Fruit fly (Drosophila melanogaster) whole organism, pupa: ENCODE results near the gene alpha-Est8.

Source experiments
- CG10348 ChIP-seq: fragments of 200-800 bp; sonication (Bioruptor generic); IDR thresholded peaks from 2 replicates; pipeline ENCODE4 v1.3.6; 2022; ENCODE audit warnings: missing biosample characterization, missing genetic modification characterization
- CG13204 ChIP-seq: fragments of 200-800 bp; sonication (Bioruptor generic); optimal IDR thresholded peaks from 2 replicates; lab custom pipeline; 2018; ENCODE audit warnings: missing biosample characterization, mild to moderate bottlenecking, missing genetic modification characterization, moderate library complexity
- CG14655 ChIP-seq: fragments of 200-800 bp; sonication (Bioruptor generic); optimal IDR thresholded peaks from 3 replicates; lab custom pipeline; 2017; ENCODE audit warnings: mild to moderate bottlenecking, missing biosample characterization, missing genetic modification reagents, missing genetic modification characterization
- CG15710 ChIP-seq: fragments of 200-800 bp; sonication (Bioruptor generic); optimal IDR thresholded peaks from 2 replicates; lab custom pipeline; 2018; ENCODE audit warnings: missing biosample characterization, mild to moderate bottlenecking, missing genetic modification characterization, moderate library complexity
- CG17806 ChIP-seq: fragments of 200-800 bp; sonication (Bioruptor generic); optimal IDR thresholded peaks from 2 replicates; lab custom pipeline; 2018; ENCODE audit warnings: missing biosample characterization, mild to moderate bottlenecking, missing genetic modification characterization, moderate library complexity
- CG32121 ChIP-seq: fragments of 200-800 bp; sonication (Bioruptor generic); IDR thresholded peaks from 2 replicates; pipeline ENCODE4 v1.3.6; 2022; ENCODE audit warnings: missing biosample characterization, missing genetic modification characterization
- CG34367 ChIP-seq: fragments of 200-800 bp; sonication (Bioruptor generic); optimal IDR thresholded peaks from 2 replicates; lab custom pipeline; 2018; ENCODE audit warnings: missing biosample characterization, mild to moderate bottlenecking, missing genetic modification characterization
- CG4496 ChIP-seq: fragments of 200-800 bp; sonication (Bioruptor generic); IDR thresholded peaks from 3 replicates; pipeline ENCODE4 v1.3.6; 2022; ENCODE audit warnings: missing biosample characterization, missing genetic modification characterization
- CG8159 ChIP-seq: fragments of 200-800 bp; sonication (Bioruptor generic); optimal IDR thresholded peaks from 3 replicates; lab custom pipeline; 2018; ENCODE audit warnings: missing biosample characterization, mild to moderate bottlenecking, missing genetic modification characterization, moderate library complexity
- EcR ChIP-seq: fragments of 200-800 bp; sonication (Bioruptor generic); optimal IDR thresholded peaks from 3 replicates; lab custom pipeline; 2019; ENCODE audit warnings: missing biosample characterization, missing genetic modification characterization, mild to moderate bottlenecking, moderate library complexity, missing genetic modification reagents
- Ets98B ChIP-seq: fragments of 200-800 bp; sonication (Bioruptor generic); IDR thresholded peaks from 2 replicates; pipeline ENCODE4 v1.3.6; 2022; ENCODE audit warnings: missing biosample characterization, missing genetic modification characterization
- Pif1A ChIP-seq: fragments of 200-800 bp; sonication (Bioruptor generic); optimal IDR thresholded peaks from 3 replicates; lab custom pipeline; 2016; ENCODE audit warnings: missing biosample characterization, missing genetic modification characterization
- Pif1B ChIP-seq: fragments of 200-800 bp; sonication (Bioruptor generic); optimal IDR thresholded peaks from 3 replicates; lab custom pipeline; 2016; ENCODE audit warnings: missing biosample characterization, missing genetic modification characterization
- Snoo ChIP-seq: fragments of 200-800 bp; sonication (Bioruptor generic); optimal IDR thresholded peaks from 3 replicates; lab custom pipeline; 2017; ENCODE audit warnings: missing biosample characterization, mild to moderate bottlenecking, missing genetic modification characterization, inconsistent platforms
- fd96Ca ChIP-seq: fragments of 200-800 bp; sonication (Bioruptor generic); IDR thresholded peaks from 3 replicates; pipeline ENCODE4 v1.3.6; 2022; ENCODE audit warnings: missing biosample characterization, missing genetic modification characterization
- rn ChIP-seq: fragments of 200-800 bp; sonication (Bioruptor generic); IDR thresholded peaks from 2 replicates; pipeline ENCODE4 v1.3.6; 2022; ENCODE audit warnings: missing biosample characterization, missing genetic modification characterization

The alpha-Est8 gene

DNA sequence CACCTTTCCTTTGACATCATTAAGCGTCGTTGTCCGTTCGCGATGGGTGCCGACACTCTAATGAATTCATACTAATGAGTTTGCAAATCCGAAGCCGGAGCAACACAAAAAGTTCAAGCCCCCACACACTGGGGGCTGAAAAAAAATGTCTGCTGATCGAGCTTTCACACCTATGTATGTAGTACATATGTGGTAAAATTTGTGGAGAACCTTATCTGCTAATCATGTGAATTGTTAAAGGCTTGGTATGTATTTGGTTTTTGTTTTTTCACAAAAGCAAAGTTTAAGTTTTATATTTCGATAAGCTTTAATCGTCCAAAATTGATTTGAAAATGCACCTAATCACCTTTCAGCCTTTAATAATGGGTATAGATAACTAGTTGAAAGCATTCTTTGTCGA is 20.8 kb upstream of the alpha-Est8 start, which contains the start of gene alpha-Est5:
Gene alpha-Est5 (minus strand): TSS at position 110 of the 400 bp plus-strand sequence.
- no peak for TF ChIP-seq rn (GFP tag; lab: Robert Waterston, UW)

DNA sequence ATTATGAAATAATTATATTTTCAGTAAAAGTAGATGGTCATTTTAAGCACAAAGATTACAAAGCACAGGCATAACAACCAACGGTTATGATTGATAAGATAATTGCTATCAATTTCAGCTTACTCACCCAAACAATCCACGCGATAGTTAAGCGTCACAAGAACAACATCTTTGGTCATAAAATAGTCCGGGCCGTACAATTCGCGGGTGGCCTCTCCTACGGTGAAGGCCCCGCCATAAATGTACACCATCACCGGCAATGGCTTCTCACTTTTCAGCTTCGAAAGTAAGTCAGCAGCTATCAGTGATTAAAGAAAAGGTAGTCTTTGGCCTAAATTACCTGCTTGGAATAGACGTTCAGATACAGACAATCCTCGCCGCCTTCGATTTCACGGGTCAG is 20.1 kb upstream of the alpha-Est8 start:
- no peak for TF ChIP-seq Pif1A (GFP tag; lab: Kevin White, UChicago)
- TF ChIP-seq CG8159 (tag; lab: Kevin White, UChicago) = no peak
- no peak for TF ChIP-seq Ets98B (GFP tag; lab: Robert Waterston, UW)
- TF ChIP-seq CG14655 (GFP tag; lab: Kevin White, UChicago) = no peak
- TF ChIP-seq Snoo (tag; lab: Kevin White, UChicago) = no peak
- no peak for TF ChIP-seq CG15710 (tag; lab: Kevin White, UChicago)

DNA sequence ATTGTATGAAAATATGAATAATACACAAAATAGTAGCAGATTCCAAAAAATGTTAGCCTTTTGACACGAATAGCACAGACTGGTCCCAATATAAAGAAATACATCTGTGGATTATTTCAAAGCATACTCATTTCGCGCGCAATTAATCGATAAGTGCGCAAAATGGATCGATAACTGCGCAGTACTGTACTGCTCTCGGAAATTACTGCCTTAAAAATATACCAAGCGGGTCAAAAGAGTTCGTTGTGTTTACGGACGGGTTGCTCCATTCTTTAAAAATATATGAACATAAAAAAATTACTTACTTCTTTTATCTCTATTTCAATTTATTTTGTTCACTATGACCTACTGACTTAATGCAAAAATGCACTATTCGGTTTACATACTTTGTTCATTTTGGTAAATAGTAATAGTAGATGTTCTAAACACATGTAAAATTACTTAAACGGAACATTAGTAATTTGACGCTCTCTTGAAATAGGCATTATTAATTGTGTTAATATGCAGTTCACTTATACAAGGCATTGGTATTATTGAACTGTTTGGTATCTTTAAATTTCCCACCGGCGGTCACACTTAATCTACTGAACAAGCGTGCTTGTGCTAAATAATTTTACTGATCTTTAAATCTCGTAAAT is 14.8 kb upstream of the alpha-Est8 start, which contains the start of the genes Rtnl2 and alphaTub84D:
Gene Rtnl2 (minus strand): TSS at position 58 of the 638 bp plus-strand sequence.
Gene alphaTub84D (plus strand): TSS at position 570 of the 638 bp plus-strand sequence.
- no peak for TF ChIP-seq fd96Ca (GFP tag; lab: Robert Waterston, UW)
- no peak for TF ChIP-seq CG10348

DNA sequence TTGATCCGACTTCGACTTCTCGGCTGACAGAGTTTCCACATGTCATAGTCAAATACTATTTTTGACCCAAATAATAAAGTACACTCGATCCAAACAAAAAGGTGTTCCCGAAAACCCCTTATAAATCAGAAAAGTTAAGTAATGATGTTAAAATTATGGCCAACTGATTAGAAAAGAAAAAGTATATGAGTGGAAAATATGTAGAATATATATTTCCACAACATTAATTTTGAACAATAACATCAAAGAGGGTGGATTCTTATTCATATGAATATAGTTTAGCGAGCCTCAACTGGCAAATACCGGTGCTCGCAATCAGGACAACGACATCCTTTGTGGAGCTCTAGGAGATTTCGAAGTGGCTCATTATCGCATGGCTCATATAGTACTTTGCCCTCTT is 13.2 kb upstream of the alpha-Est8 start, which contains the start of gene alpha-Est6:
Gene alpha-Est6 (minus strand): TSS at position 101 of the 400 bp plus-strand sequence.
- TF ChIP-seq Pif1B (GFP tag; lab: Kevin White, UChicago) = no peak
- TF ChIP-seq, all 21 proteins: peak for 0

DNA sequence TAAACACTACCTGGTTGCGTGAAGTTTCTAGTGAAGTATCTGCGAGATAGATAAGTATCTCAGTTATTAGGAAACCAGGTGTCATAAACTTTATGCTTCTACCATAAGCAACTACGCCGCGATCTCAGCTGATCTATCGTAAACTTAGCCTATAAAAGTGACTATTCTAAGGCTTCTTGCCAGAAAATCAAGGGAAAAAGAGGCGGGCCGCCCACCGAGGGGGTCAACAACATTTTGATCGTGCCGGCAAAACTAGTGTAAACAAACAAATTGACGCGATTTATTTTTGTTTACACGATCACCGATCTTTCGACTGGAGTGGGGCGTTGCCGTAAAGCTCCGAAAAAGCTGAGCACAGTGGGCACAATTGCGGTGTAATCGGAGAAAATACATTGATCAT is 8.7 kb upstream of the alpha-Est8 start:
- TF ChIP-seq fd96Ca (GFP tag; lab: Robert Waterston, UW) (no peak), CG13204 (GFP tag; lab: Kevin White, UChicago) (no peak), EcR (GFP tag; lab: Kevin White, UChicago) (no peak), CG34367 (tag; lab: Kevin White, UChicago) (no peak), Ets98B (GFP tag; lab: Robert Waterston, UW) (no peak), CG15710 (tag; lab: Kevin White, UChicago) (no peak)
- TF ChIP-seq, all 21 proteins: peak for 0

DNA sequence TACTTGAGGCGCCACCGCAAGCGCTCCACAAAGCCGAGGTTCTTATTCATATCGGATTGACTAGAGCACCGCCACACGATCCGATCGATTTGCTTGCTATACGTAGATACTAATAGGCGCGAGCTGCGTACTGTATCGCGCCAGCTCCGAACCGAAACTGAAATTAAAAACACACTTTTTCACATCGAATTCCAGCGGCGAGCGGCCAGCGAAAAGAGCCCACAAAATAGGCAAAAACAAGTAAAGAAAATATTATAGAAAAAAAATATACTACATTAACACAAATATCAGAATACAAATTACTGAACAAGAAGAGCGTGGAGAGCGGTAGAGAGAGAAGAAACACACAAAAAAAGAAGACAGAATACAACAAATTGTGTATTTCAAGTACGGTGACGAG is 8.1 kb upstream of the alpha-Est8 start, which contains the start of gene alpha-Est7:
Gene alpha-Est7 (minus strand): TSS at position 160 of the 400 bp plus-strand sequence.
- TF ChIP-seq EcR (GFP tag; lab: Kevin White, UChicago) = no peak
- TF ChIP-seq CG34367 (tag; lab: Kevin White, UChicago) = no peak
- TF ChIP-seq CG10348 = no peak
- TF ChIP-seq CG32121 (GFP tag; lab: Robert Waterston, UW) = no peak
- TF ChIP-seq, all 21 proteins: peak for 0

DNA sequence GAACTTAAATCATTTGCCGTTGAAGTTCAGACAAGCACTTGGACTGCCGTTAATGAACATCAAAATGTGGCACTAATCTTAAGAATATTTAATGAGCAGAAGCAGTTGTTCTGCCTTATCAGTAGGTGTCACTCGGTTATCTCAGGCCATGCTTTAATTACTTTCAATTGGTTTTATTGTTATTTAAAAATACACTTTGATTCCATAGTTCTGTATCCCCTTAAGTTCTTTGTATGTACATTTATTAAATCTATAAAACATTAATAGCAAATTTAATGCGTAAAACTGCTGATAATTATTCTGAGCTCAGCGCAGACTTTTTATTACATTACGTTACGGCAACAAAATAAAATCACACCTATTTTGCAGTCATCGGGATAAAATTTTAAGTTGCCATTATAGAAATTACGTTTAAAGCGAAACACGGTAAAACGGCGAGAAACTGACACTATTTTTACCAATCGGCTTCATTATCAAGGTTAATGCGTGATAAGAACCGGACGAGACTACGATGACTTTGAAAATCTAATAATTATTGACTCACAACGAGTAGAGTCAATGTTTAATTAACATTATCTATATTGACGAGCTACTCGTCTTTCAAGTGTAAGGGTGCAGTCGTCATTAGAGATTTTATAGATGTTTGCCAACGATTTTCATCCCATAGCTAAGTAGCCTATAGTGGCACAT is 6.9 kb upstream of the alpha-Est8 start:
- TF ChIP-seq Ets98B (GFP tag; lab: Robert Waterston, UW) = no peak
- peak; percentile 3 for TF ChIP-seq CG8159 (tag; lab: Kevin White, UChicago)

DNA sequence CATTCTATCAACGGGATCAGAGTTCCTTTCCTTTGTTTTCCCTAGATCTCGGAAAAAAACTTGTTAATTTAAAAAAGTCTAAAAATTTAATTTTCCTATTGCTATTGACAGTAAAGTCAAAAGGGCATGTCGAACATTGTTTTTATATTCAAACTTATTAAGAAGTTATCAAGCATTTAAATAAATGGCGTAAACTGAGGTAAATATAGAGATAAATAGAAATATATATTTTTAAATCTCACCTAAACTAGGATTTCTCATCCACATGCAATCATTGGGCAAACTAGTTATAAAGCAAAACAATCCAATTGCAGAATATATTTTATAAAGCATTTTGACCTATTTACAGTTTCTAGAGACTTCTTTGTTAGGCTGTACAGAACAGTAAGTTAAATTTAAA is 3.9 kb upstream of the alpha-Est8 start, which contains the start of gene Ubc84D:
Gene Ubc84D (minus strand): TSS at position 101 of the 400 bp plus-strand sequence.
- no peak for TF ChIP-seq Pif1A (GFP tag; lab: Kevin White, UChicago)

- TF ChIP-seq Snoo (tag; lab: Kevin White, UChicago) = no peak
- TF ChIP-seq fd96Ca (GFP tag; lab: Robert Waterston, UW) = no peak
- TF ChIP-seq CG17806 = no peak
- peak; percentile 16 for TF ChIP-seq EcR (GFP tag; lab: Kevin White, UChicago)
- TF ChIP-seq CG15710 (tag; lab: Kevin White, UChicago) = no peak
- TF ChIP-seq Pif1A (GFP tag; lab: Kevin White, UChicago) = no peak
- no peak for TF ChIP-seq Pif1B (GFP tag; lab: Kevin White, UChicago)
- TF ChIP-seq Ets98B (GFP tag; lab: Robert Waterston, UW) = no peak
- no peak for TF ChIP-seq CG4496
These were observed 1.1 kb downstream of the alpha-Est8 start for dm6 chr3R:7514232-7514863.
